Worm (Caenorhabditis elegans): ENCODE measurements around the gene elof-1.

ce11 chrII:14361719-14362118, 12.2 kb downstream of the elof-1 start, which contains the start of gene tebp-1:
- TF ChIP-seq elt-2 (tag; optimal IDR thresholded peaks at IDR 0.05) (no peak), lin-11 (tag; optimal IDR thresholded peaks at IDR 0.05) (no peak), ceh-19 (GFP tag; optimal IDR thresholded peaks at IDR 0.05) (no peak), nfya-1 (tag; optimal IDR thresholded peaks at IDR 0.05) (no peak), K02D7.2 (tag; optimal IDR thresholded peaks at IDR 0.05) (no peak), hlh-30 (tag; optimal IDR thresholded peaks at IDR 0.05; ENCODE audit: insufficient read depth) (no peak), hlh-8 (tag; optimal IDR thresholded peaks at IDR 0.05) (no peak)
